Fruit fly (Drosophila melanogaster): ENCODE results near the gene Vps33B.

Vps33B gene

DNA sequence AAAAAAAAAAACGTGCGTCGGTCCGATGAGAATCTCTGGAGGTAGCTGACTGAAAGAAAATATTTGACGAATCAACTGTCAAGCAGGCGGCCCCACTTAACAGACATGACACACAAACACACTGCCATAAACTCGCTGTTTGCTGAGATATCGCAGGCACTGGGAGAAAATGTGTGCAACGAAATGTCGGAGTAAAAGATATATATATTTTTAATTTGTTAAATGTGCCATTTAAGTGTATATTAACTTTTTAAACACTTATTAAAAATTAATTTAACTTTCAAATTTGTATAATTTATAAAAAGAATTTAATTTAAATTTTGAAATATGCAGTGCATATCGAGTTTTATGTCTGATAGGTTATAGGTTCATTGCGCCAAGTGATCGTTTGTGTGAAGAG, 15.8 kb downstream of the Vps33B start (continued):
- TF ChIP-seq bigmax (GFP tag; optimal IDR thresholded peaks at IDR 0.05) = no peak
- TF ChIP-seq ap (GFP tag; IDR thresholded peaks at IDR 0.05) = no peak
- peak; percentile 71 for TF ChIP-seq CG10267 (tag; optimal IDR thresholded peaks at IDR 0.05)
- TF ChIP-seq CG3065 (GFP tag; optimal IDR thresholded peaks at IDR 0.05) = no peak
- no peak for TF ChIP-seq ftz-f1 (GFP tag; optimal IDR thresholded peaks at IDR 0.05)
- TF ChIP-seq al (GFP tag; IDR thresholded peaks at IDR 0.05) = no peak
- no peak for TF ChIP-seq CG17568 (GFP tag; optimal IDR thresholded peaks at IDR 0.05)
- TF ChIP-seq CG5180 (GFP tag; optimal IDR thresholded peaks at IDR 0.05) = no peak
- peak; percentile 66 for TF ChIP-seq ATbp (GFP tag; optimal IDR thresholded peaks at IDR 0.05)
- TF ChIP-seq bbx (GFP tag; IDR thresholded peaks at IDR 0.05; ENCODE audit: partially characterized antibody) = no peak
- 0 out of 2 replicates have a peak, but pooled peaks have one; percentile 13 for TF ChIP-seq CG10959 (GFP tag; IDR thresholded peaks at IDR 0.05)
- no peak for TF ChIP-seq chm (GFP tag; IDR thresholded peaks at IDR 0.05)
- peak; percentile 54; the same call in 1 of the 3 replicates for TF ChIP-seq ase (GFP tag; IDR thresholded peaks at IDR 0.05)
- no peak for TF ChIP-seq Trl (optimal IDR thresholded peaks at IDR 0.05)
- TF ChIP-seq Trl (GFP tag; optimal IDR thresholded peaks at IDR 0.05) = no peak
- TF ChIP-seq Jarid2 (GFP tag; optimal IDR thresholded peaks at IDR 0.05) = no peak
- peak; percentile 46 for TF ChIP-seq HHEX (GFP tag; optimal IDR thresholded peaks at IDR 0.05)
- peak; percentile 58 for TF ChIP-seq BtbVII (GFP tag; optimal IDR thresholded peaks at IDR 0.05)
- no peak for TF ChIP-seq CG14860 (GFP tag; IDR thresholded peaks at IDR 0.05; ENCODE audit: partially characterized antibody)
- peak; percentile 67; the same call in 1 of the 2 replicates for TF ChIP-seq GATAe (GFP tag; conservative IDR thresholded peaks at IDR 0.05)
- TF ChIP-seq Sry-β (GFP tag; optimal IDR thresholded peaks at IDR 0.05) = no peak
- no peak for TF ChIP-seq sc (optimal IDR thresholded peaks at IDR 0.05)
- TF ChIP-seq sc (GFP tag; optimal IDR thresholded peaks at IDR 0.05) = peak; percentile 20
- no peak for TF ChIP-seq esg (GFP tag; conservative IDR thresholded peaks at IDR 0.05)
- no peak for TF ChIP-seq Adf1 (GFP tag; IDR thresholded peaks at IDR 0.05)
- TF ChIP-seq CG3847 (GFP tag; IDR thresholded peaks at IDR 0.05) = no peak
- TF ChIP-seq Bdp1 (GFP tag; optimal IDR thresholded peaks at IDR 0.05) = no peak
- TF ChIP-seq tap (tag; optimal IDR thresholded peaks at IDR 0.05) = peak; percentile 34
- TF ChIP-seq CG10431 (GFP tag; optimal IDR thresholded peaks at IDR 0.05) = no peak
- no peak for TF ChIP-seq CG6765 (GFP tag; optimal IDR thresholded peaks at IDR 0.05)
- TF ChIP-seq tgo (GFP tag; IDR thresholded peaks at IDR 0.05) = peak; percentile 65
- TF ChIP-seq emc (GFP tag; optimal IDR thresholded peaks at IDR 0.05) = no peak
- no peak for TF ChIP-seq CHES-1-like (GFP tag; optimal IDR thresholded peaks at IDR 0.05)
- peak; percentile 71 for TF ChIP-seq sob (GFP tag; IDR thresholded peaks at IDR 0.05)
- TF ChIP-seq pb (GFP tag; optimal IDR thresholded peaks at IDR 0.05) = no peak
- TF ChIP-seq NK7.1 (GFP tag; optimal IDR thresholded peaks at IDR 0.05) = no peak
- TF ChIP-seq wor (GFP tag; IDR thresholded peaks at IDR 0.05) = peak; percentile 26; the same call in 1 of the 2 replicates
- TF ChIP-seq CG7556 (GFP tag; optimal IDR thresholded peaks at IDR 0.05) = peak; percentile 61
- TF ChIP-seq Chrac-16 (GFP tag; optimal IDR thresholded peaks at IDR 0.05) = peak; percentile 34
- no peak for TF ChIP-seq CG15073 (GFP tag; optimal IDR thresholded peaks at IDR 0.05)
- no peak for TF ChIP-seq ab (GFP tag; optimal IDR thresholded peaks at IDR 0.05)
- no peak for TF ChIP-seq Opbp (GFP tag; IDR thresholded peaks at IDR 0.05; ENCODE audit: partially characterized antibody)
- no peak for TF ChIP-seq ato (GFP tag; IDR thresholded peaks at IDR 0.05; ENCODE audit: partially characterized antibody)
- TF ChIP-seq Oli (tag; optimal IDR thresholded peaks at IDR 0.05) = peak; percentile 44
- peak; percentile 14 for TF ChIP-seq run (tag; optimal IDR thresholded peaks at IDR 0.05)
- peak; percentile 71; the same call in 1 of the 3 replicates for TF ChIP-seq CG34422 (GFP tag; IDR thresholded peaks at IDR 0.05)
- no peak for TF ChIP-seq CG18011 (GFP tag; optimal IDR thresholded peaks at IDR 0.05)
- no peak for TF ChIP-seq hth (optimal IDR thresholded peaks at IDR 0.05)
- TF ChIP-seq Doc3 (GFP tag; IDR thresholded peaks at IDR 0.05; ENCODE audit: partially characterized antibody) = no peak
- no peak for TF ChIP-seq ewg (GFP tag; optimal IDR thresholded peaks at IDR 0.05)
- no peak for TF ChIP-seq pho (GFP tag; optimal IDR thresholded peaks at IDR 0.05)
- no peak for TF ChIP-seq Side (GFP tag; optimal IDR thresholded peaks at IDR 0.05)
